Worm (Caenorhabditis elegans) whole organism, late embryonic: Measurements from ENCODE around the gene amx-1.

ENCODE experiments used
- K09A11.1 ChIP-seq: sonication (generic microtip); optimal IDR thresholded peaks from 2 replicates; lab custom pipeline; 2017; ENCODE audit warnings: antibody characterized with exemption, mild to moderate bottlenecking, missing genetic modification characterization, missing compliant biosample characterization; ENCODE audit not compliant: insufficient read depth
- ahr-1 ChIP-seq: sonication (generic microtip); optimal IDR thresholded peaks from 2 replicates; lab custom pipeline; 2016; ENCODE audit warnings: missing genetic modification characterization, missing compliant biosample characterization
- ama-1 ChIP-seq: fragments of 150-350 bp; optimal IDR thresholded peaks from 2 replicates; lab custom pipeline; 2014
- ceh-19 ChIP-seq: fragments of 200-800 bp; sonication (Bioruptor generic); optimal IDR thresholded peaks from 2 replicates; lab custom pipeline; 2018; ENCODE audit warnings: mild to moderate bottlenecking, missing genetic modification characterization, missing compliant biosample characterization
- ceh-2 ChIP-seq: sonication (generic microtip); optimal IDR thresholded peaks from 2 replicates; lab custom pipeline; 2016; ENCODE audit warnings: missing genotype, missing genetic modification characterization, missing compliant biosample characterization
- ceh-24 ChIP-seq: sonication (generic microtip); optimal IDR thresholded peaks from 2 replicates; lab custom pipeline; 2016; ENCODE audit warnings: mild to moderate bottlenecking, missing genetic modification characterization, missing compliant biosample characterization
- ceh-30 ChIP-seq: fragments of 150-350 bp; optimal IDR thresholded peaks from 2 replicates; lab custom pipeline; 2014; ENCODE audit warnings: missing biosample characterization, missing genetic modification characterization
- ceh-34 ChIP-seq: sonication (generic microtip); optimal IDR thresholded peaks from 2 replicates; lab custom pipeline; 2016; ENCODE audit warnings: mild to moderate bottlenecking, missing genetic modification characterization, missing compliant biosample characterization
- ceh-45 ChIP-seq: fragments of 200-800 bp; sonication (Bioruptor generic); IDR thresholded peaks from 2 replicates; pipeline ENCODE4 v1.3.6; 2022; ENCODE audit warnings: missing genetic modification reagents, missing genetic modification characterization, missing compliant biosample characterization
- ceh-48 ChIP-seq: sonication (generic microtip); optimal IDR thresholded peaks from 2 replicates; lab custom pipeline; 2016; ENCODE audit warnings: missing genetic modification characterization, inconsistent platforms, missing compliant biosample characterization
- ceh-6 ChIP-seq: fragments of 200-800 bp; sonication (Bioruptor generic); optimal IDR thresholded peaks from 2 replicates; lab custom pipeline; 2018; ENCODE audit warnings: mild to moderate bottlenecking, missing genetic modification characterization, missing compliant biosample characterization
- ceh-9 ChIP-seq: sonication (generic microtip); optimal IDR thresholded peaks from 2 replicates; lab custom pipeline; 2016; ENCODE audit warnings: mild to moderate bottlenecking, missing genetic modification characterization, inconsistent platforms, missing compliant biosample characterization
- elt-2 ChIP-seq: sonication (generic microtip); optimal IDR thresholded peaks from 2 replicates; lab custom pipeline; 2016; ENCODE audit warnings: missing genetic modification reagents, missing genetic modification characterization, missing compliant biosample characterization
- ets-4 ChIP-seq: sonication (generic microtip); optimal IDR thresholded peaks from 2 replicates; lab custom pipeline; 2016; ENCODE audit warnings: missing genetic modification characterization, missing compliant biosample characterization
- eyg-1 ChIP-seq: sonication (generic microtip); optimal IDR thresholded peaks from 2 replicates; lab custom pipeline; 2016; ENCODE audit warnings: missing genotype, missing genetic modification characterization, missing compliant biosample characterization
- gmeb-2 ChIP-seq: sonication (generic microtip); optimal IDR thresholded peaks from 2 replicates; lab custom pipeline; 2016; ENCODE audit warnings: missing genetic modification characterization, inconsistent platforms, missing compliant biosample characterization
- hlh-15 ChIP-seq: sonication (generic microtip); optimal IDR thresholded peaks from 2 replicates; lab custom pipeline; 2016; ENCODE audit warnings: missing genetic modification characterization, missing compliant biosample characterization
- hlh-30 ChIP-seq: sonication (generic microtip); optimal IDR thresholded peaks from 2 replicates; lab custom pipeline; 2017; ENCODE audit warnings: antibody characterized with exemption, missing genetic modification characterization, missing compliant biosample characterization; ENCODE audit not compliant: insufficient read depth
- hlh-6 ChIP-seq: sonication (generic microtip); optimal IDR thresholded peaks from 2 replicates; lab custom pipeline; 2016; ENCODE audit warnings: missing genotype, missing genetic modification characterization, missing compliant biosample characterization
- hlh-8 ChIP-seq: sonication (generic microtip); optimal IDR thresholded peaks from 2 replicates; lab custom pipeline; 2016; ENCODE audit warnings: missing genotype, missing genetic modification characterization, missing compliant biosample characterization
- lim-6 ChIP-seq: sonication (generic microtip); optimal IDR thresholded peaks from 2 replicates; lab custom pipeline; 2016; ENCODE audit warnings: missing genetic modification characterization, missing compliant biosample characterization
- madf-2 ChIP-seq: sonication (generic microtip); optimal IDR thresholded peaks from 2 replicates; lab custom pipeline; 2017; ENCODE audit warnings: missing genetic modification characterization, missing compliant biosample characterization
- mec-3 ChIP-seq: sonication (generic microtip); optimal IDR thresholded peaks from 2 replicates; lab custom pipeline; 2016; ENCODE audit warnings: borderline replicate concordance, missing genetic modification characterization, missing compliant biosample characterization
- nhr-11 ChIP-seq: fragments of 150-350 bp; optimal IDR thresholded peaks from 2 replicates; lab custom pipeline; 2014; ENCODE audit warnings: missing biosample characterization, missing genetic modification characterization
- npax-4 ChIP-seq: sonication (generic microtip); optimal IDR thresholded peaks from 2 replicates; lab custom pipeline; 2016; ENCODE audit warnings: missing genetic modification characterization, missing compliant biosample characterization
- pag-3 ChIP-seq: sonication (generic microtip); optimal IDR thresholded peaks from 2 replicates; lab custom pipeline; 2016; ENCODE audit warnings: missing compliant biosample characterization, missing genetic modification characterization, borderline replicate concordance
- pat-9 ChIP-seq: fragments of 200-800 bp; sonication (Bioruptor generic); optimal IDR thresholded peaks from 2 replicates; lab custom pipeline; 2018; ENCODE audit warnings: mild to moderate bottlenecking, missing genetic modification characterization, moderate library complexity, missing compliant biosample characterization
- pax-1 ChIP-seq: fragments of 150-350 bp; optimal IDR thresholded peaks from 2 replicates; lab custom pipeline; 2014; ENCODE audit warnings: missing biosample characterization, missing genetic modification characterization
- pha-2 ChIP-seq: sonication (generic microtip); optimal IDR thresholded peaks from 2 replicates; lab custom pipeline; 2017; ENCODE audit warnings: mild to moderate bottlenecking, missing genetic modification characterization, missing compliant biosample characterization
- ref-2 ChIP-seq: sonication (generic microtip); optimal IDR thresholded peaks from 2 replicates; lab custom pipeline; 2016; ENCODE audit warnings: missing genetic modification characterization, missing compliant biosample characterization
- sdc-2 ChIP-seq: sonication (generic microtip); optimal IDR thresholded peaks from 2 replicates; lab custom pipeline; 2016; ENCODE audit warnings: missing genotype, missing genetic modification characterization, missing compliant biosample characterization
- sox-4 ChIP-seq: sonication (generic microtip); optimal IDR thresholded peaks from 2 replicates; lab custom pipeline; 2017; ENCODE audit warnings: mild to moderate bottlenecking, missing genetic modification characterization, inconsistent platforms, missing compliant biosample characterization
- tbx-2 ChIP-seq: sonication (generic microtip); optimal IDR thresholded peaks from 2 replicates; lab custom pipeline; 2016; ENCODE audit warnings: missing genetic modification characterization, missing compliant biosample characterization
- tbx-7 ChIP-seq: sonication (generic microtip); optimal IDR thresholded peaks from 2 replicates; lab custom pipeline; 2016; ENCODE audit warnings: missing genotype, missing genetic modification characterization, missing compliant biosample characterization
- unc-42 ChIP-seq: sonication (generic microtip); optimal IDR thresholded peaks from 2 replicates; lab custom pipeline; 2016; ENCODE audit warnings: missing genotype, missing genetic modification characterization, missing compliant biosample characterization
- unc-86 ChIP-seq: sonication (generic microtip); optimal IDR thresholded peaks from 2 replicates; lab custom pipeline; 2016; ENCODE audit warnings: missing genetic modification characterization, missing compliant biosample characterization
- zip-5 ChIP-seq: sonication (generic microtip); optimal IDR thresholded peaks from 2 replicates; lab custom pipeline; 2016; ENCODE audit warnings: missing genetic modification characterization, missing compliant biosample characterization
- ztf-16 ChIP-seq: sonication (generic microtip); optimal IDR thresholded peaks from 2 replicates; lab custom pipeline; 2017; ENCODE audit warnings: missing genetic modification characterization, missing compliant biosample characterization

amx-1 gene

ce11 chrIII:3806883-3807282 is 15.3 kb upstream of the amx-1 start:
- no peak for TF ChIP-seq ceh-2 (tag; lab: Kevin White, UChicago)

ce11 chrIII:3807590-3807989 is 14.6 kb upstream of the amx-1 start:
- TF ChIP-seq ceh-45 (GFP tag; lab: Robert Waterston, UW) (no peak), sdc-2 (no peak), gmeb-2 (no peak), ceh-6 (no peak), ref-2 (tag; lab: Kevin White, UChicago) (no peak), ceh-9 (tag; lab: Kevin White, UChicago) (no peak), zip-5 (no peak), mec-3 (tag; lab: Kevin White, UChicago) (no peak), elt-2 (no peak), npax-4 (tag; lab: Kevin White, UChicago) (no peak), pha-2 (tag; lab: Kevin White, UChicago) (no peak), unc-42 (tag; lab: Kevin White, UChicago) (no peak), pat-9 (tag; lab: Kevin White, UChicago) (no peak), ama-1 (lab: Kevin White, UChicago) (no peak)

- TF ChIP-seq ceh-6 = no peak
- no peak for TF ChIP-seq unc-86 (tag; lab: Kevin White, UChicago)
- no peak for TF ChIP-seq lim-6 (tag; lab: Kevin White, UChicago)
- TF ChIP-seq hlh-8 = no peak
- TF ChIP-seq eyg-1 = no peak
- TF ChIP-seq, all 69 proteins: peak for 0
Measured at ce11 chrIII:3809008-3809407, 13.2 kb upstream of the amx-1 start, which contains the start of gene toh-1. TSS of gene toh-1 (minus strand) at chrIII:3809030.

- TF ChIP-seq ceh-34 (tag; lab: Kevin White, UChicago) (no peak), ceh-45 (GFP tag; lab: Robert Waterston, UW) (no peak), ceh-19 (GFP tag; lab: Kevin White, UChicago) (no peak), ceh-6 (no peak), ama-1 (lab: Kevin White, UChicago) (peak; percentile 7), ahr-1 (tag; lab: Kevin White, UChicago) (no peak), ets-4 (tag; lab: Kevin White, UChicago) (no peak)
Measured at ce11 chrIII:3811375-3811924, 10.8 kb upstream of the amx-1 start.

- TF ChIP-seq madf-2 (tag; lab: Kevin White, UChicago) (no peak), gmeb-2 (peak; percentile 3), tbx-2 (tag; lab: Kevin White, UChicago) (no peak), ceh-24 (tag; lab: Kevin White, UChicago) (no peak)
Measured at ce11 chrIII:3812369-3812993, 9.7 kb upstream of the amx-1 start.

- TF ChIP-seq pax-1 (tag; lab: Kevin White, UChicago) = no peak
Measured at ce11 chrIII:3814421-3814820, 7.8 kb upstream of the amx-1 start.

ce11 chrIII:3819579-3819978 is 2.6 kb upstream of the amx-1 start, which contains the start of gene dpy-27:
TSS of gene dpy-27 (minus strand) at chrIII:3819679.
- TF ChIP-seq ceh-2 (tag; lab: Kevin White, UChicago) (no peak), ztf-16 (tag; lab: Kevin White, UChicago) (no peak), ceh-48 (tag; lab: Kevin White, UChicago) (no peak), mec-3 (tag; lab: Kevin White, UChicago) (no peak), pag-3 (tag; lab: Kevin White, UChicago) (no peak), pat-9 (tag; lab: Kevin White, UChicago) (no peak), pax-1 (tag; lab: Kevin White, UChicago) (no peak), sox-4 (tag; lab: Kevin White, UChicago) (no peak), nhr-11 (no peak), ceh-34 (tag; lab: Kevin White, UChicago) (no peak), hlh-15 (tag; lab: Kevin White, UChicago) (no peak), K09A11.1 (tag; lab: Kevin White, UChicago) (no peak), hlh-6 (tag; lab: Kevin White, UChicago) (no peak), hlh-30 (tag; lab: Kevin White, UChicago) (no peak), pha-2 (tag; lab: Kevin White, UChicago) (no peak), ceh-30 (no peak), tbx-7 (no peak)
